Fruit fly (Drosophila melanogaster): Measurements from ENCODE around the gene CG15418.
A peak's percentile ranks its signal among the peaks of the same experiment; 100 is the strongest.

Gene CG15418

DNA sequence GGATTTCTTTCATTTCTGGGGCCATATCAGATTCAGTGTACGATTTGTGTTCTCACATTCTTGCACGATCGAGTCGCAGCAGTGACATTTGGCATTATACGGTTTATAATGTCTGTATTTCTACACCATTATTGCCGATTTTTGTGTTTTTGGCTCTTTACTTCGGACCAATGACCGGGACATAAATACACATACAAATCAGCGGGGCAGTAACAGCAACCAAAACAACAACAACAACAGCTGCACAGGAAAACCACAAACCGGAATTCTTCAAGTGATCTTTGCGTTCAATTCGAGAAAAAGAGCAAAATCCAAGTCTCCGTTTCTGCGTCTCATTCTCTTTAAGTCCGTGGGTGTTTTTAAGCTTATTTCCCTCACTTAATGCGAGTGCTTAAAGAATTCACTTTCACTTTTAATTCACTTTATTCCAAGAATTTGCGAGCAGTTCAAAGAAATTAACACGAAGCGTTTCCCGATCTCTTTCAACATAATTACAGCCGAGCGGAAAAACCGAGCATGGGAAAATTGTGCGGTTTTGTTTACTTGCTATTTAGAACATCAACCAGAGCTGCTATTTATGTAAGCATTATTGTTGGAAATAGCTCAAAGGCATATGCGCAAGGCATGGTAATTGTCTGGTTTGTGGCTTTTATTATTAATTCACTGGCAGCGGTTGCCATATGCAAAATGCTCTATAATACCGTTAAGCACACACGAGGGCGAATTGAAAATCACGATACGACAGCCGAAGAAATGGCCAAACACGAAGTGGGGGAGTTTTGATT lies 9.9 kb upstream of the CG15418 start:
- TF ChIP-seq Vsx2 (GFP tag; optimal IDR thresholded peaks at IDR 0.05; ENCODE audit: partially characterized antibody) (peak; percentile 10), fru (GFP tag; optimal IDR thresholded peaks at IDR 0.05) (peak; percentile 63), tai (GFP tag; optimal IDR thresholded peaks at IDR 0.05) (no peak), Rel (GFP tag; optimal IDR thresholded peaks at IDR 0.05) (no peak), Rel (tag; optimal IDR thresholded peaks at IDR 0.05) (no peak), dl (GFP tag; optimal IDR thresholded peaks at IDR 0.05; ENCODE audit: insufficient read depth in 1 of 2, partially characterized antibody in 2 of 2) (no peak), woc (GFP tag; optimal IDR thresholded peaks at IDR 0.05) (no peak), sage (GFP tag; optimal IDR thresholded peaks at IDR 0.05) (no peak)

DNA sequence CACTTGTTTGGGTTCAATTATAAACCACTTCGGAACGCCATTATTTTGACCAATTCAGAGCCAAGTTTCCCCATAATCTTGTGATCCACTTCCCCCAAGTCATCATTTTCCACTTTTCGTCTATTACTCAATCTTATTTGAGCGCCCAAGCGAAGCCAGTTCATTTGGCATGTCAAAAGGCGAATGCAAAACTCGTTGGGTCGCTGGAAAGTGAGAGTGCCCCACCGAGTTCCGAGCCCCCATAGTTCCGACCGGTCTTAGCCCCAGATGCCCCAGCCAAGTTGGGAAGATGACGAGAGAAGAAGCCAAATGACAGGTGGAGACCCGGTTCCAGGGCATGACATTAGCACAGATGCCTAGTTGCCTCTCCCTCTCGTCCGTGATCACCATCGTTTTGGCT lies 9.3 kb upstream of the CG15418 start:
- no peak for TF ChIP-seq Mio (GFP tag; optimal IDR thresholded peaks at IDR 0.05)
- TF ChIP-seq N (GFP tag; optimal IDR thresholded peaks at IDR 0.05) = no peak
- TF ChIP-seq Jra (GFP tag; optimal IDR thresholded peaks at IDR 0.05) = no peak
- TF ChIP-seq dl (GFP tag; optimal IDR thresholded peaks at IDR 0.05; ENCODE audit: insufficient read depth in 1 of 2, partially characterized antibody in 2 of 2) = no peak
- TF ChIP-seq Dif (GFP tag; optimal IDR thresholded peaks at IDR 0.05; ENCODE audit: partially characterized antibody) = no peak
- TF ChIP-seq sage (GFP tag; optimal IDR thresholded peaks at IDR 0.05) = no peak
- no peak for TF ChIP-seq Abd-B (GFP tag; optimal IDR thresholded peaks at IDR 0.05)
- no peak for TF ChIP-seq dsf (GFP tag; optimal IDR thresholded peaks at IDR 0.05; ENCODE audit: borderline replicate concordance)
- no peak for TF ChIP-seq br (GFP tag; optimal IDR thresholded peaks at IDR 0.05)
- no peak for TF ChIP-seq lola (GFP tag; optimal IDR thresholded peaks at IDR 0.05)

DNA sequence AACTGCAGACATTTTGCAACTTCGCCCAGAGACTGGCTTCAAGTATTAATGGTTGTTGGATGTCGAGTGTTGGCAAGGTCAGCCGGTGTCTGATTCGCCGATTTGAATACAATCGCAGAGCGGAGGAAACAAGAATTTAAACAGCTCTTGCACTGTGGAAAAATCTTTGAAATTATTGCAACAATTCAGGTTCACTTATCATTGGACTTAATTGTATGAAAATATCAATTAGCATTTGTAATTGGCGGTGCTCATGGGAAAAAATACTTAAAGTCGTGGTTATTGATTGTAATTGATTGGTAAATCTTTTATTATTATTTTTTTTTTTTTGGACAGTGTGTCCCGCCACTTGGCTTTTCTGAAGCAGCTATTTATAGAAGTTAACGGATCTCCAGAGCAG lies 8.0 kb upstream of the CG15418 start:
- no peak for TF ChIP-seq Myc (optimal IDR thresholded peaks at IDR 0.05)
- TF ChIP-seq ey (GFP tag; optimal IDR thresholded peaks at IDR 0.05) = peak; percentile 63
- no peak for TF ChIP-seq usp (GFP tag; optimal IDR thresholded peaks at IDR 0.05)
- peak; percentile 73 for TF ChIP-seq h (GFP tag; optimal IDR thresholded peaks at IDR 0.05)
- no peak for TF ChIP-seq dmrt93B (GFP tag; optimal IDR thresholded peaks at IDR 0.05)
- peak; percentile 39 for TF ChIP-seq psq (GFP tag; optimal IDR thresholded peaks at IDR 0.05)
- no peak for TF ChIP-seq Vsx2 (GFP tag; optimal IDR thresholded peaks at IDR 0.05; ENCODE audit: partially characterized antibody)
- peak; percentile 77 for TF ChIP-seq fru (GFP tag; optimal IDR thresholded peaks at IDR 0.05)
- no peak for TF ChIP-seq dsf (GFP tag; optimal IDR thresholded peaks at IDR 0.05; ENCODE audit: borderline replicate concordance)
- no peak for TF ChIP-seq brk (GFP tag; optimal IDR thresholded peaks at IDR 0.05)
- TF ChIP-seq HLH106 (tag; optimal IDR thresholded peaks at IDR 0.05) = peak; percentile 4
- TF ChIP-seq jim (GFP tag; optimal IDR thresholded peaks at IDR 0.05) = no peak
- TF ChIP-seq Dif (GFP tag; optimal IDR thresholded peaks at IDR 0.05; ENCODE audit: partially characterized antibody) = no peak
- TF ChIP-seq sage (GFP tag; optimal IDR thresholded peaks at IDR 0.05) = no peak
- TF ChIP-seq br (GFP tag; optimal IDR thresholded peaks at IDR 0.05) = peak; percentile 56
- no peak for TF ChIP-seq Mio (GFP tag; optimal IDR thresholded peaks at IDR 0.05)
- TF ChIP-seq dl (GFP tag; optimal IDR thresholded peaks at IDR 0.05; ENCODE audit: insufficient read depth in 1 of 2, partially characterized antibody in 2 of 2) = no peak
- no peak for TF ChIP-seq CG9705 (GFP tag; optimal IDR thresholded peaks at IDR 0.05)
- TF ChIP-seq CrebA (GFP tag; optimal IDR thresholded peaks at IDR 0.05; ENCODE audit: borderline replicate concordance) = no peak
- peak; percentile 56 for TF ChIP-seq rgr (GFP tag; optimal IDR thresholded peaks at IDR 0.05)
- peak; percentile 19 for TF ChIP-seq CG32264 (GFP tag; optimal IDR thresholded peaks at IDR 0.05)
- peak; percentile 9 for TF ChIP-seq Sp1 (GFP tag; optimal IDR thresholded peaks at IDR 0.05)
- no peak for TF ChIP-seq lola (GFP tag; optimal IDR thresholded peaks at IDR 0.05)
- no peak for TF ChIP-seq Rel (GFP tag; optimal IDR thresholded peaks at IDR 0.05)
- TF ChIP-seq Rel (tag; optimal IDR thresholded peaks at IDR 0.05) = no peak
- TF ChIP-seq N (GFP tag; optimal IDR thresholded peaks at IDR 0.05) = no peak
- TF ChIP-seq Abd-B (GFP tag; optimal IDR thresholded peaks at IDR 0.05) = no peak
- TF ChIP-seq woc (GFP tag; optimal IDR thresholded peaks at IDR 0.05) = peak; percentile 51
- TF ChIP-seq Jra (GFP tag; optimal IDR thresholded peaks at IDR 0.05) = no peak
- no peak for TF ChIP-seq sv (GFP tag; optimal IDR thresholded peaks at IDR 0.05)
- TF ChIP-seq foxo (GFP tag; optimal IDR thresholded peaks at IDR 0.05) = peak in 1 of 2 experiments; percentile 69
- peak; percentile 57 for TF ChIP-seq OdsH (GFP tag; optimal IDR thresholded peaks at IDR 0.05)
- TF ChIP-seq Hr83 (GFP tag; optimal IDR thresholded peaks at IDR 0.05; ENCODE audit: poor library complexity, severe bottlenecking) = no peak
- TF ChIP-seq tai (GFP tag; optimal IDR thresholded peaks at IDR 0.05) = no peak
- TF ChIP-seq Hr78 (GFP tag; optimal IDR thresholded peaks at IDR 0.05) = no peak
- TF ChIP-seq GATAd (GFP tag; optimal IDR thresholded peaks at IDR 0.05) = no peak
- TF ChIP-seq Hnf4 (GFP tag; optimal IDR thresholded peaks at IDR 0.05) = no peak
- no peak for TF ChIP-seq pan (optimal IDR thresholded peaks at IDR 0.05)
- TF ChIP-seq Dfd (GFP tag; optimal IDR thresholded peaks at IDR 0.05) = no peak

Measured in whole organism, wandering third instar larva.